Worm (Caenorhabditis elegans): Measurements from ENCODE around the gene plk-1.

Gene plk-1

DNA sequence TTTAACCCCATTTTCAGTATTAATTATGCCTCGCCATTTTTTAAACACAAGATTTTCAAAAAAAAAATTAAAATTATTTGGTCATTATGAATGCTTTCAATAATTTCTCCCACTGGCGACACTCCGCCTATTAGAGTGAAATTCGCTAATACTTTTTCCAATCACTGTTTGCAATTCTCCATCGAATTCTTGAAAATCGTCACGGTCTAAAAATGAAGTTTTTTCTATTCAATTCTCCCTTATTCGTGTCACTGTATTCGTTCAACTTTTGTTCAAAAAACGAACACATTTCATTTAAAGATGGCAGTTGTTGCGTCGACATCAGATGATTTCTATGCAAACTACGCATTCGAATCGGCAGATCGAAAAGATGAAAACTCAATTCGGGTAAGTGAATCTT lies 7.3 kb downstream of the plk-1 start, which contains the start of gene C14B9.3:
Gene C14B9.3 (plus strand): TSS at position 301 of the 400 bp plus-strand sequence.
- TF ChIP-seq lin-13 (tag; optimal IDR thresholded peaks at IDR 0.05): no peak
- no peak for TF ChIP-seq tbx-8 (GFP tag; optimal IDR thresholded peaks at IDR 0.05)
- TF ChIP-seq mep-1 (tag; optimal IDR thresholded peaks at IDR 0.05): no peak
- TF ChIP-seq zip-8 (tag; optimal IDR thresholded peaks at IDR 0.05): no peak
- no peak for TF ChIP-seq hlh-1 (tag; optimal IDR thresholded peaks at IDR 0.05)
- TF ChIP-seq ceh-83 (GFP tag; optimal IDR thresholded peaks at IDR 0.05): no peak
- no peak for TF ChIP-seq ces-1 (GFP tag; optimal IDR thresholded peaks at IDR 0.05)
- TF ChIP-seq nhr-28 (tag; optimal IDR thresholded peaks at IDR 0.05): no peak
- TF ChIP-seq nhr-237 (tag; optimal IDR thresholded peaks at IDR 0.05): no peak
- no peak for TF ChIP-seq unc-62 (GFP tag; optimal IDR thresholded peaks at IDR 0.05)
- TF ChIP-seq cnd-1 (tag; optimal IDR thresholded peaks at IDR 0.05): no peak

DNA sequence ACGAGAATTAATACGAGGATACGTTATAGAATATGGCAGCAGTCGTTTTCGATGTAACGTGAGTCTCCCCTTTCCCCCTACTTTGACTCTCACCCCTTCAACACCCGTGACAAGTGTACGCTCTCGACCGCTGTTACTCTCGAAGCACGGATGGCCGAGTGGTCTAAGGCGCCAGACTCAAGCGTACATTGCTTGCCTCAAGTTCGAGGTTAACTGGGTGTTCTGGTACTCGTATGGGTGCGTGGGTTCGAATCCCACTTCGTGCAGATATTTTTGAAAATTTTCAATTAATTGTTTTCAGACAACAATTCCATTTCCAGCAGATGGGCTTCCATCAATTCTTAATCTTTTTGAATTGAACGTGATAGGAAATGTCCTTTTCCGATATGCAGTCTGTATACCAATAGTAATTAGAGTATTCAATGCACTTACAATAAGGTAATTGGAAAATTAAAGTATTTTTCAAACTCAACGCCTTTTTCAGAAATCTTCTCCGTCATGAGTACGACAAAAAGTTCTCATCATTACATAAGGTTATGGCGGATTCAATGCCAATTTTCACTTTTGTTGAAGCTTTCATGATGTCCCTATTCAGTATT lies 8.4 kb downstream of the plk-1 start:
- TF ChIP-seq M03D4.4 (tag; optimal IDR thresholded peaks at IDR 0.05) (peak; percentile 89), bed-3 (GFP tag; optimal IDR thresholded peaks at IDR 0.05) (peak; percentile 59), elt-3 (tag; optimal IDR thresholded peaks at IDR 0.05) (peak; percentile 26), ztf-11 (tag; optimal IDR thresholded peaks at IDR 0.05) (no peak), flh-1 (GFP tag; optimal IDR thresholded peaks at IDR 0.05) (peak; percentile 66), snpc-4 (tag; optimal IDR thresholded peaks at IDR 0.05) (no peak), mep-1 (tag; optimal IDR thresholded peaks at IDR 0.05) (peak; percentile 34), nhr-2 (tag; optimal IDR thresholded peaks at IDR 0.05) (no peak), nhr-237 (tag; optimal IDR thresholded peaks at IDR 0.05) (no peak), sem-2 (GFP tag; optimal IDR thresholded peaks at IDR 0.05) (peak; percentile 91), unc-120 (tag; optimal IDR thresholded peaks at IDR 0.05; ENCODE audit: poor library complexity, severe bottlenecking) (peak; percentile 74), nhr-28 (tag; optimal IDR thresholded peaks at IDR 0.05) (no peak), ceh-43 (GFP tag; optimal IDR thresholded peaks at IDR 0.05) (peak; percentile 77), nhr-76 (tag; optimal IDR thresholded peaks at IDR 0.05) (no peak), drap-1 (GFP tag; optimal IDR thresholded peaks at IDR 0.05) (peak; percentile 85), tbx-8 (GFP tag; optimal IDR thresholded peaks at IDR 0.05) (peak; percentile 55), hlh-1 (tag; optimal IDR thresholded peaks at IDR 0.05) (peak; percentile 12), lin-32 (GFP tag; optimal IDR thresholded peaks at IDR 0.05) (peak; percentile 76), elt-1 (tag; optimal IDR thresholded peaks at IDR 0.05; ENCODE audit: borderline replicate concordance, insufficient read depth) (no peak), zip-8 (tag; optimal IDR thresholded peaks at IDR 0.05) (no peak), mls-2 (tag; optimal IDR thresholded peaks at IDR 0.05) (peak; percentile 91), ceh-83 (GFP tag; optimal IDR thresholded peaks at IDR 0.05) (peak; percentile 95), sptf-1 (tag; optimal IDR thresholded peaks at IDR 0.05) (peak; percentile 88), blmp-1 (tag; optimal IDR thresholded peaks at IDR 0.05) (no peak), pha-4 (tag; optimal IDR thresholded peaks at IDR 0.05) (peak; percentile 50), mab-5 (tag; optimal IDR thresholded peaks at IDR 0.05) (no peak), unc-39 (tag; optimal IDR thresholded peaks at IDR 0.05) (no peak), nhr-12 (tag; optimal IDR thresholded peaks at IDR 0.05) (peak; percentile 63), ham-2 (GFP tag; optimal IDR thresholded peaks at IDR 0.05) (peak; percentile 81), lsy-2 (tag; optimal IDR thresholded peaks at IDR 0.05) (no peak), lin-13 (tag; optimal IDR thresholded peaks at IDR 0.05) (peak; percentile 51), ces-1 (GFP tag; optimal IDR thresholded peaks at IDR 0.05) (peak; percentile 39), cnd-1 (tag; optimal IDR thresholded peaks at IDR 0.05) (peak; percentile 91), ceh-39 (tag; optimal IDR thresholded peaks at IDR 0.05) (no peak)

DNA sequence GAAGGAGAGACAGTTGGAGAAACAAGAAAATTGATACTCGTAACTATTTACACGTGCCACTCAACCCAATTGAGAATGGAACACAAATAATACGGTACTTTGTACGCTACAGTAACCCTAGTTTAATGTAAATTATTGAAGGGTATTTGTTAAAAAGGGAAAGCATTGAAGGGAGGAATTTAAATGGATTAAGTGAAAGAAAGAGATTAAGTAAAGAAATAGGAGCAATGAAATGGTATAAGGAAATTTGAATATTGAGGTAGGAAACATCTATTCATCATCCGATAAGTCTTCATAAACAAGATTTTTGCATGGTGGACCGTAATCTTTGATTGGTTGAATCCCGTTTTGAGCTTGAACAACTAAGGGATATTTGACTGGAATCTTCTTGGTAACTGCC lies 10.2 kb downstream of the plk-1 start:
- TF ChIP-seq bed-3 (GFP tag; optimal IDR thresholded peaks at IDR 0.05) (no peak), zip-8 (tag; optimal IDR thresholded peaks at IDR 0.05) (no peak), ceh-43 (GFP tag; optimal IDR thresholded peaks at IDR 0.05) (no peak), lsy-2 (tag; optimal IDR thresholded peaks at IDR 0.05) (no peak), snpc-4 (tag; optimal IDR thresholded peaks at IDR 0.05) (no peak)

DNA sequence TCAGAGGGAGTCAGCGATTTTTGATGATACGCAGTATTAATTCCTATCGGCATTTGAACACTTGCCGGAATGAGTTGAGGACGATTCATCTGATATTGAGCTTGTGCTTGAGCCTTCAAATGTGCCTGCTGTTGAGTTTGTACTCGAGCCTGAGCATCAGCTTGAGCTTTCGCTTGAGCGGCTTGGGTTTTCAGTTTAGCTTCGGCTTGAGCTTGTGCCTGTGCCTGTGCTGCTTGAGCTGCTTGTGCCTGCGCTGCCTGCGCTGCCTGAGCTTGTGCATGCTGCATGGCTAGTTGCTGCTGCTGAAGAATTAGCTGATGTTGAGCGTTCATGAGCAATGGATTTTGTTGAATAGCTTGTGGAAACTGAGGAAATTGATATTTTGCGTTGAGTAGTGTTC lies 14.7 kb downstream of the plk-1 start:
- TF ChIP-seq elt-3 (tag; optimal IDR thresholded peaks at IDR 0.05) (no peak), snpc-4 (tag; optimal IDR thresholded peaks at IDR 0.05) (no peak), sem-2 (GFP tag; optimal IDR thresholded peaks at IDR 0.05) (no peak), drap-1 (GFP tag; optimal IDR thresholded peaks at IDR 0.05) (no peak), ham-2 (GFP tag; optimal IDR thresholded peaks at IDR 0.05) (no peak), flh-1 (GFP tag; optimal IDR thresholded peaks at IDR 0.05) (no peak), cnd-1 (tag; optimal IDR thresholded peaks at IDR 0.05) (no peak), tbx-8 (GFP tag; optimal IDR thresholded peaks at IDR 0.05) (no peak), unc-62 (GFP tag; optimal IDR thresholded peaks at IDR 0.05) (no peak), pha-4 (tag; optimal IDR thresholded peaks at IDR 0.05) (no peak), nhr-237 (tag; optimal IDR thresholded peaks at IDR 0.05) (no peak), bed-3 (GFP tag; optimal IDR thresholded peaks at IDR 0.05) (no peak), ceh-83 (GFP tag; optimal IDR thresholded peaks at IDR 0.05) (no peak), lin-32 (GFP tag; optimal IDR thresholded peaks at IDR 0.05) (no peak), unc-39 (tag; optimal IDR thresholded peaks at IDR 0.05) (no peak), zip-8 (tag; optimal IDR thresholded peaks at IDR 0.05) (no peak), blmp-1 (tag; optimal IDR thresholded peaks at IDR 0.05) (no peak), elt-1 (tag; optimal IDR thresholded peaks at IDR 0.05; ENCODE audit: borderline replicate concordance, insufficient read depth) (no peak), M03D4.4 (tag; optimal IDR thresholded peaks at IDR 0.05) (no peak), nhr-28 (tag; optimal IDR thresholded peaks at IDR 0.05) (no peak)
